Worm (Caenorhabditis elegans) whole organism, young adult: ENCODE results near the gene aly-1.

Source experiments
- lir-1 ChIP-seq: fragments of 200-800 bp; sonication (Bioruptor generic); conservative IDR thresholded peaks from 2 replicates; pipeline ENCODE4 v1.3.6; 2022; ENCODE audit warnings: missing genetic modification reagents, missing genetic modification characterization, missing compliant biosample characterization
- snpc-4 ChIP-seq, 5 experiments: fragments of 150-350 bp in 1 of 5; sonication (generic microtip) in 4 of 5; optimal IDR thresholded peaks; 2 replicates each; lab custom pipeline; 2014 to 2018; ENCODE audit warnings: missing genetic modification characterization in 5 of 5, missing biosample characterization in 3 of 5, antibody characterized with exemption in 2 of 5, mild to moderate bottlenecking in 2 of 5, missing compliant biosample characterization in 2 of 5, missing genotype in 2 of 5, moderate library complexity in 2 of 5, missing genetic modification reagents in 1 of 5

- no peak for TF ChIP-seq snpc-4 (GFP tag; optimal IDR thresholded peaks at IDR 0.05; lab: Kevin White, UChicago)
- TF ChIP-seq snpc-4 (tag; optimal IDR thresholded peaks at IDR 0.05; lab: Kevin White, UChicago): no peak
- no peak for TF ChIP-seq lir-1 (GFP tag; lab: Robert Waterston, UW)
Observed at ce11 chrIV:9094356-9094755, 14.4 kb upstream of the aly-1 start, which contains the start of gene mrpl-42.
